Fruit fly (Drosophila melanogaster) whole organism, pupa: Measurements from ENCODE around the gene Sqor.

ENCODE experiments used
- CG14655 ChIP-seq: fragments of 200-800 bp; sonication (Bioruptor generic); optimal IDR thresholded peaks from 3 replicates; lab custom pipeline; 2017; ENCODE audit warnings: mild to moderate bottlenecking, missing biosample characterization, missing genetic modification reagents, missing genetic modification characterization
- Ets98B ChIP-seq: fragments of 200-800 bp; sonication (Bioruptor generic); IDR thresholded peaks from 2 replicates; pipeline ENCODE4 v1.3.6; 2022; ENCODE audit warnings: missing biosample characterization, missing genetic modification characterization
- rn ChIP-seq: fragments of 200-800 bp; sonication (Bioruptor generic); IDR thresholded peaks from 2 replicates; pipeline ENCODE4 v1.3.6; 2022; ENCODE audit warnings: missing biosample characterization, missing genetic modification characterization

- TF ChIP-seq Ets98B (GFP tag; lab: Robert Waterston, UW): no peak
- no peak for TF ChIP-seq rn (GFP tag; lab: Robert Waterston, UW)
- TF ChIP-seq CG14655 (GFP tag; lab: Kevin White, UChicago): peak; percentile 13
Measured at dm6 chr3L:4229365-4229967, 10.5 kb upstream of the Sqor start.
